Worm (Caenorhabditis elegans): Measurements from ENCODE around the gene Y62H9A.9.
A peak's percentile ranks its signal among the peaks of the same experiment; 100 is the strongest.

The Y62H9A.9 gene

DNA sequence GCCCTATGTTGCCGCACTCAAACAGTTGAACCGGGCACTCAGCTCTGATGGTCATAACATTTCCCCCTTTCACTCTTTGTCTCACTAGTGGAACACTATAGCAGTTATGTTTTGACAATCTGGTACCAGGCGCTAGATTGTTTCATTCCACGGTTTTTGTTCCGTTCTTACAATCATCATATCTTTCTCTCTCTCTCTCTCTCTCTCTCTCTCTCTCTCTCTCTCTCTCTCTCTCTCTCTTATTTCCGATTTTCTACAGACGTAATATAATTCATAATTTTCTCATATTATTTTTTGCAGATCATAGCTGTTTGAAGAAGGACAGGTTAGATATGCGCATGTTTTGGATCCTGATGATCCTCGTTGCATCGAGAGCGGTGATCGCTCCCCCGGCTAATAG is 15.9 kb upstream of the Y62H9A.9 start, which contains the start of gene Y62H9A.12:
Y62H9A.12 (plus strand) TSS at position 301 of the 400 bp plus-strand sequence.
- TF ChIP-seq pha-2 (tag; optimal IDR thresholded peaks at IDR 0.05), result no peak
- no peak for TF ChIP-seq nhr-232 (tag; optimal IDR thresholded peaks at IDR 0.05)
- TF ChIP-seq ceh-30 (tag; optimal IDR thresholded peaks at IDR 0.05), result no peak
- TF ChIP-seq ref-2 (tag; optimal IDR thresholded peaks at IDR 0.05), result no peak
- no peak for TF ChIP-seq sox-4 (tag; optimal IDR thresholded peaks at IDR 0.05)
- TF ChIP-seq ceh-22 (tag; optimal IDR thresholded peaks at IDR 0.05), result no peak
- no peak for TF ChIP-seq ceh-19 (GFP tag; optimal IDR thresholded peaks at IDR 0.05)
- no peak for TF ChIP-seq elt-2 (tag; optimal IDR thresholded peaks at IDR 0.05)
- no peak for TF ChIP-seq ets-4 (tag; optimal IDR thresholded peaks at IDR 0.05)
- TF ChIP-seq K09A11.1 (tag; optimal IDR thresholded peaks at IDR 0.05; ENCODE audit: insufficient read depth), result no peak
- TF ChIP-seq npax-4 (tag; optimal IDR thresholded peaks at IDR 0.05), result no peak
- no peak for TF ChIP-seq hlh-30 (tag; optimal IDR thresholded peaks at IDR 0.05; ENCODE audit: insufficient read depth)
- TF ChIP-seq tbx-7 (tag; optimal IDR thresholded peaks at IDR 0.05), result no peak
- no peak for TF ChIP-seq pax-1 (tag; optimal IDR thresholded peaks at IDR 0.05)
- no peak for TF ChIP-seq T23F11.4 (GFP tag; optimal IDR thresholded peaks at IDR 0.05)
- TF ChIP-seq che-1 (tag; optimal IDR thresholded peaks at IDR 0.05), result no peak
- TF ChIP-seq ceh-34 (tag; optimal IDR thresholded peaks at IDR 0.05), result no peak
- TF ChIP-seq fkh-6 (tag; optimal IDR thresholded peaks at IDR 0.05), result no peak

DNA sequence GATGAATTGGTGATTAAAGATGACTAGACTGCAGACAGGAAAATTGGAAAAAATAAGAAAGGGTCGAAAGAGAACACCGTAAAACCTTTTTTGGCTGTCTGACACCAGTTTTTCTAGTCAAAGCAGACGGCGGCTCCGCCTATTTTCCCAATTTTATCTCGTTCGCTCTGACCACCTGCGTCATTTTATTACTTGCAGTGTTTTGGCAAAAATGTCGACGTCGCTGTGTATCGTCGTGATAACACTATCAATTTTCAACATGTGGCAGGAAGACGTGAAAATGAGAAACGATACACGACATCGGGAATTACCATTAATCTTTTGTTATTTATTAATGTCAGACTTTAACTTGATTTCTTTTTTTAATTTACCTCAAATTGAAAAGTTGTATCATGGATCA is 12.1 kb upstream of the Y62H9A.9 start, which contains the start of gene Y62H9A.15:
Y62H9A.15 (minus strand) TSS at position 100 of the 400 bp plus-strand sequence.
- no peak for TF ChIP-seq lim-6 (tag; optimal IDR thresholded peaks at IDR 0.05)
- peak; percentile 60 for TF ChIP-seq elt-2 (tag; optimal IDR thresholded peaks at IDR 0.05)

DNA sequence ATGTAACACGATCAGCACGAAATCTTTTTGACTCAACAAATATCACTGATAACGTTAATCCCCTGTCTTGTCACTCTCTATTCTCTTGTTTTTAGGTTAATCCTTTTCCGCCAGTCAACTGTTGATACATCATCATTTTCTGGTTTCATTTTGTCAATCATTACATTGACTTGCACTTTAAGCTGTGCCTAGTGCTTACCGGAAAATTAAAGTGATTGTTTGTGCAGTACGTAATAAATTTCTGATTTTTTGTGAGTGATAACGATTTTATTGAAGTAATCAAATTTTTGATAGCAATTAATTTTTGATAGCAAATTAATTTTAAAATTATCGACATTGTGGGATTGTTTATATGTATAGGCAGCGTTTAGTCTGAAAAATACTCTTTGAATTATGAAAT is 11.2 kb upstream of the Y62H9A.9 start:
- TF ChIP-seq elt-4 (tag; optimal IDR thresholded peaks at IDR 0.05) (no peak), elt-2 (tag; optimal IDR thresholded peaks at IDR 0.05) (peak; percentile 24), ztf-16 (tag; optimal IDR thresholded peaks at IDR 0.05) (no peak)

- TF ChIP-seq pha-2 (tag; optimal IDR thresholded peaks at IDR 0.05) (no peak), lim-6 (tag; optimal IDR thresholded peaks at IDR 0.05) (no peak), K09A11.1 (tag; optimal IDR thresholded peaks at IDR 0.05; ENCODE audit: insufficient read depth) (no peak), hlh-8 (tag; optimal IDR thresholded peaks at IDR 0.05) (no peak), ceh-18 (tag; optimal IDR thresholded peaks at IDR 0.05) (no peak), sox-4 (tag; optimal IDR thresholded peaks at IDR 0.05) (no peak), fkh-6 (tag; optimal IDR thresholded peaks at IDR 0.05) (no peak), zip-5 (tag; optimal IDR thresholded peaks at IDR 0.05) (no peak), rnt-1 (tag; optimal IDR thresholded peaks at IDR 0.05) (no peak), ceh-2 (tag; optimal IDR thresholded peaks at IDR 0.05) (no peak), pqm-1 (tag; optimal IDR thresholded peaks at IDR 0.05) (no peak), Y22D7AL.16 (tag; optimal IDR thresholded peaks at IDR 0.05) (no peak), ama-1 (optimal IDR thresholded peaks at IDR 0.05) (no peak), F13H6.1 (tag; optimal IDR thresholded peaks at IDR 0.05) (no peak), ref-2 (tag; optimal IDR thresholded peaks at IDR 0.05) (no peak), eyg-1 (tag; optimal IDR thresholded peaks at IDR 0.05) (no peak), nhr-232 (tag; optimal IDR thresholded peaks at IDR 0.05) (no peak)
Measured at ce11 chrX:11908226-11908625, 10.3 kb upstream of the Y62H9A.9 start.

DNA sequence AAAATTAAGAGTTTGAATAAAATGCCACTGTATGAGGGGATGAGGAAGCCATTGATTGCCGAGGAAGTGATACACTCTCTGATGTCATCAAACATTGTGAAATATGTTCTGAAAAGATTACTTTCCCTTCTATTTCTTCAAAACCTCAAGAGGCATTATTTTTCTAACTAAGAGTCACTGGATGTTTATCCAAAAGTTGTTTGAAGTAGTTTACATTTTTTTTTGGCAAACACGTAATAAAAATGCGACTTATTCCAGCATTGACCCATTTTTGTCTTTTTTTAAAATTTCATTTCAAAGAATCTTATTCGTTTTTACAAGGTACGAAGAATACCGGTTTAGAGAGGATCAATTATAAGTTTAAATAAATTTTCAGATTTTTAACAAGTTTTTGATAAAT is 9.3 kb upstream of the Y62H9A.9 start, which contains the start of gene Y62H9A.11:
Y62H9A.11 (minus strand) TSS at position 101 of the 400 bp plus-strand sequence.
- TF ChIP-seq syd-9 (tag; optimal IDR thresholded peaks at IDR 0.05), result no peak
- no peak for TF ChIP-seq mec-3 (tag; optimal IDR thresholded peaks at IDR 0.05; ENCODE audit: borderline replicate concordance)
- no peak for TF ChIP-seq che-1 (tag; optimal IDR thresholded peaks at IDR 0.05)
- no peak for TF ChIP-seq ceh-18 (tag; optimal IDR thresholded peaks at IDR 0.05)
- TF ChIP-seq pqm-1 (tag; optimal IDR thresholded peaks at IDR 0.05), result no peak
- TF ChIP-seq sox-4 (tag; optimal IDR thresholded peaks at IDR 0.05), result no peak
- TF ChIP-seq hlh-6 (tag; optimal IDR thresholded peaks at IDR 0.05), result no peak
- no peak for TF ChIP-seq K02D7.2 (tag; optimal IDR thresholded peaks at IDR 0.05)
- no peak for TF ChIP-seq tbx-2 (tag; optimal IDR thresholded peaks at IDR 0.05)
- TF ChIP-seq eyg-1 (tag; optimal IDR thresholded peaks at IDR 0.05), result no peak
